Worm (Caenorhabditis elegans) whole organism, late embryonic: ENCODE measurements around the gene fbxa-75.

Experiments used
- C08G9.2 ChIP-seq: sonication (generic microtip); optimal IDR thresholded peaks from 2 replicates; lab custom pipeline; 2016; ENCODE audit warnings: mild to moderate bottlenecking, missing genetic modification characterization, moderate library complexity, missing compliant biosample characterization
- C38D4.7 ChIP-seq: fragments of 200-800 bp; sonication (Bioruptor generic); optimal IDR thresholded peaks from 2 replicates; lab custom pipeline; 2018; ENCODE audit warnings: mild to moderate bottlenecking, missing genetic modification characterization, moderate library complexity, missing compliant biosample characterization
- F13H6.1 ChIP-seq: sonication (generic microtip); optimal IDR thresholded peaks from 2 replicates; lab custom pipeline; 2016; ENCODE audit warnings: missing genetic modification characterization, missing compliant biosample characterization
- K02D7.2 ChIP-seq: sonication (generic microtip); optimal IDR thresholded peaks from 2 replicates; lab custom pipeline; 2017; ENCODE audit warnings: mild to moderate bottlenecking, missing genetic modification characterization, missing compliant biosample characterization
- K09A11.1 ChIP-seq: sonication (generic microtip); optimal IDR thresholded peaks from 2 replicates; lab custom pipeline; 2017; ENCODE audit warnings: antibody characterized with exemption, mild to moderate bottlenecking, missing genetic modification characterization, missing compliant biosample characterization; ENCODE audit not compliant: insufficient read depth
- Y22D7AL.16 ChIP-seq: sonication (generic microtip); optimal IDR thresholded peaks from 2 replicates; lab custom pipeline; 2016; ENCODE audit warnings: missing genetic modification characterization, missing compliant biosample characterization
- ahr-1 ChIP-seq: sonication (generic microtip); optimal IDR thresholded peaks from 2 replicates; lab custom pipeline; 2016; ENCODE audit warnings: missing genetic modification characterization, missing compliant biosample characterization
- ceh-14 ChIP-seq: sonication (generic microtip); optimal IDR thresholded peaks from 2 replicates; lab custom pipeline; 2016; ENCODE audit warnings: missing genotype, missing genetic modification characterization, missing compliant biosample characterization
- ceh-18 ChIP-seq: sonication (generic microtip); optimal IDR thresholded peaks from 2 replicates; lab custom pipeline; 2016; ENCODE audit warnings: missing genetic modification characterization, missing compliant biosample characterization
- ceh-19 ChIP-seq: fragments of 200-800 bp; sonication (Bioruptor generic); optimal IDR thresholded peaks from 2 replicates; lab custom pipeline; 2018; ENCODE audit warnings: mild to moderate bottlenecking, missing genetic modification characterization, missing compliant biosample characterization
- ceh-31 ChIP-seq: sonication (generic microtip); optimal IDR thresholded peaks from 2 replicates; lab custom pipeline; 2016; ENCODE audit warnings: missing genetic modification characterization, missing compliant biosample characterization
- ceh-34 ChIP-seq: sonication (generic microtip); optimal IDR thresholded peaks from 2 replicates; lab custom pipeline; 2016; ENCODE audit warnings: mild to moderate bottlenecking, missing genetic modification characterization, missing compliant biosample characterization
- ceh-6 ChIP-seq: fragments of 200-800 bp; sonication (Bioruptor generic); optimal IDR thresholded peaks from 2 replicates; lab custom pipeline; 2018; ENCODE audit warnings: mild to moderate bottlenecking, missing genetic modification characterization, missing compliant biosample characterization
- che-1 ChIP-seq: sonication (generic microtip); optimal IDR thresholded peaks from 2 replicates; lab custom pipeline; 2016; ENCODE audit warnings: mild to moderate bottlenecking, missing genetic modification characterization, missing compliant biosample characterization
- elt-2 ChIP-seq: sonication (generic microtip); optimal IDR thresholded peaks from 2 replicates; lab custom pipeline; 2016; ENCODE audit warnings: missing genetic modification reagents, missing genetic modification characterization, missing compliant biosample characterization
- elt-4 ChIP-seq: sonication (generic microtip); optimal IDR thresholded peaks from 2 replicates; lab custom pipeline; 2016; ENCODE audit warnings: missing genetic modification characterization, missing compliant biosample characterization
- eyg-1 ChIP-seq: sonication (generic microtip); optimal IDR thresholded peaks from 2 replicates; lab custom pipeline; 2016; ENCODE audit warnings: missing genotype, missing genetic modification characterization, missing compliant biosample characterization
- fkh-10 ChIP-seq: fragments of 150-350 bp; optimal IDR thresholded peaks from 2 replicates; lab custom pipeline; 2014; ENCODE audit warnings: missing biosample characterization, missing genetic modification reagents, missing genetic modification characterization
- fkh-6 ChIP-seq: sonication (generic microtip); optimal IDR thresholded peaks from 2 replicates; lab custom pipeline; 2016; ENCODE audit warnings: missing genetic modification characterization, missing compliant biosample characterization
- gmeb-2 ChIP-seq: sonication (generic microtip); optimal IDR thresholded peaks from 2 replicates; lab custom pipeline; 2016; ENCODE audit warnings: missing genetic modification characterization, inconsistent platforms, missing compliant biosample characterization
- hlh-15 ChIP-seq: sonication (generic microtip); optimal IDR thresholded peaks from 2 replicates; lab custom pipeline; 2016; ENCODE audit warnings: missing genetic modification characterization, missing compliant biosample characterization
- hlh-30 ChIP-seq: sonication (generic microtip); optimal IDR thresholded peaks from 2 replicates; lab custom pipeline; 2017; ENCODE audit warnings: antibody characterized with exemption, missing genetic modification characterization, missing compliant biosample characterization; ENCODE audit not compliant: insufficient read depth
- hlh-6 ChIP-seq: sonication (generic microtip); optimal IDR thresholded peaks from 2 replicates; lab custom pipeline; 2016; ENCODE audit warnings: missing genotype, missing genetic modification characterization, missing compliant biosample characterization
- lin-11 ChIP-seq: fragments of 200-800 bp; sonication (Bioruptor generic); optimal IDR thresholded peaks from 2 replicates; lab custom pipeline; 2018; ENCODE audit warnings: mild to moderate bottlenecking, missing genetic modification characterization, missing compliant biosample characterization
- nfya-1 ChIP-seq: sonication (generic microtip); optimal IDR thresholded peaks from 2 replicates; lab custom pipeline; 2017; ENCODE audit warnings: missing genetic modification characterization, mild to moderate bottlenecking, missing compliant biosample characterization, antibody characterized with exemption, moderate library complexity
- nhr-11 ChIP-seq: fragments of 150-350 bp; optimal IDR thresholded peaks from 2 replicates; lab custom pipeline; 2014; ENCODE audit warnings: missing biosample characterization, missing genetic modification characterization
- nhr-232 ChIP-seq: sonication (generic microtip); optimal IDR thresholded peaks from 2 replicates; lab custom pipeline; 2016; ENCODE audit warnings: missing genetic modification characterization, missing compliant biosample characterization
- npax-4 ChIP-seq: sonication (generic microtip); optimal IDR thresholded peaks from 2 replicates; lab custom pipeline; 2016; ENCODE audit warnings: missing genetic modification characterization, missing compliant biosample characterization
- odd-2 ChIP-seq: sonication (generic microtip); optimal IDR thresholded peaks from 2 replicates; lab custom pipeline; 2017; ENCODE audit warnings: antibody characterized with exemption, mild to moderate bottlenecking, missing genetic modification characterization, missing compliant biosample characterization
- pat-9 ChIP-seq: fragments of 200-800 bp; sonication (Bioruptor generic); optimal IDR thresholded peaks from 2 replicates; lab custom pipeline; 2018; ENCODE audit warnings: mild to moderate bottlenecking, missing genetic modification characterization, moderate library complexity, missing compliant biosample characterization
- pax-1 ChIP-seq: fragments of 150-350 bp; optimal IDR thresholded peaks from 2 replicates; lab custom pipeline; 2014; ENCODE audit warnings: missing biosample characterization, missing genetic modification characterization
- pqm-1 ChIP-seq: sonication (generic microtip); optimal IDR thresholded peaks from 2 replicates; lab custom pipeline; 2016; ENCODE audit warnings: missing genetic modification characterization, missing compliant biosample characterization
- pros-1 ChIP-seq: fragments of 150-350 bp; optimal IDR thresholded peaks from 2 replicates; lab custom pipeline; 2014; ENCODE audit warnings: missing biosample characterization, missing genetic modification reagents, missing genetic modification characterization
- syd-9 ChIP-seq: sonication (generic microtip); optimal IDR thresholded peaks from 2 replicates; lab custom pipeline; 2016; ENCODE audit warnings: mild to moderate bottlenecking, missing genetic modification characterization, moderate library complexity, missing compliant biosample characterization
- ttx-3 ChIP-seq: sonication (generic microtip); optimal IDR thresholded peaks from 2 replicates; lab custom pipeline; 2016; ENCODE audit warnings: missing genetic modification reagents, missing genetic modification characterization, missing compliant biosample characterization
- unc-3 ChIP-seq, 2 experiments: fragments of 200-800 bp in 1 of 2; sonication (Bioruptor generic) in 1 of 2; sonication (generic microtip) in 1 of 2; conservative IDR thresholded peaks in 1 of 2; optimal IDR thresholded peaks in 1 of 2; 2 replicates each; pipeline versions ENCODE4 v1.3.6 to Lab custom; 2016 to 2022; ENCODE audit warnings: missing compliant biosample characterization in 2 of 2, missing genetic modification characterization in 2 of 2, missing genetic modification reagents in 1 of 2
- zip-5 ChIP-seq: sonication (generic microtip); optimal IDR thresholded peaks from 2 replicates; lab custom pipeline; 2016; ENCODE audit warnings: missing genetic modification characterization, missing compliant biosample characterization

fbxa-75 gene

ce11 chrIII:1342488-1342887, 39.0 kb downstream of the fbxa-75 start, which contains the start of gene fbxa-26:
fbxa-26 (minus strand) TSS chrIII:1342522.
- TF ChIP-seq zip-5 (tag; lab: Kevin White, UChicago): no peak
- no peak for TF ChIP-seq ceh-19
- TF ChIP-seq pat-9 (tag; lab: Kevin White, UChicago): no peak
- no peak for TF ChIP-seq ahr-1
- no peak for TF ChIP-seq npax-4 (tag; lab: Kevin White, UChicago)
- TF ChIP-seq C38D4.7: no peak
- TF ChIP-seq elt-4 (tag; lab: Kevin White, UChicago): no peak
- TF ChIP-seq nhr-11 (tag; lab: Kevin White, UChicago): no peak
- no peak for TF ChIP-seq hlh-6 (tag; lab: Kevin White, UChicago)
- TF ChIP-seq C08G9.2: no peak
- no peak for TF ChIP-seq nhr-232 (tag; lab: Kevin White, UChicago)
- no peak for TF ChIP-seq K02D7.2 (tag; lab: Kevin White, UChicago)
- no peak for TF ChIP-seq ceh-34 (tag; lab: Kevin White, UChicago)
- TF ChIP-seq pqm-1 (tag; lab: Kevin White, UChicago): no peak
- TF ChIP-seq elt-2: no peak
- TF ChIP-seq K09A11.1 (tag; lab: Kevin White, UChicago): no peak
- no peak for TF ChIP-seq syd-9 (tag; lab: Kevin White, UChicago)

ce11 chrIII:1342919-1343419, 39.5 kb downstream of the fbxa-75 start, which contains the start of gene fbxa-27:
fbxa-27 (plus strand) TSS chrIII:1342969.
- no peak for TF ChIP-seq fkh-6 (tag; lab: Kevin White, UChicago)
- no peak for TF ChIP-seq pat-9 (tag; lab: Kevin White, UChicago)
- TF ChIP-seq lin-11: no peak
- TF ChIP-seq hlh-15 (tag; lab: Kevin White, UChicago): no peak
- no peak for TF ChIP-seq Y22D7AL.16
- no peak for TF ChIP-seq odd-2 (tag; lab: Kevin White, UChicago)
- TF ChIP-seq nfya-1: no peak
- TF ChIP-seq ttx-3: no peak
- no peak for TF ChIP-seq ceh-18 (tag; lab: Kevin White, UChicago)
- no peak for TF ChIP-seq K02D7.2 (tag; lab: Kevin White, UChicago)
- no peak for TF ChIP-seq hlh-30 (tag; lab: Kevin White, UChicago)
- no peak for TF ChIP-seq ceh-14 (tag; lab: Kevin White, UChicago)
- no peak for TF ChIP-seq F13H6.1 (tag; lab: Kevin White, UChicago)
- TF ChIP-seq pros-1 (tag; lab: Kevin White, UChicago): no peak

- TF ChIP-seq fkh-10 (no peak), gmeb-2 (no peak), unc-3 (GFP tag; conservative IDR thresholded peaks at IDR 0.05; lab: Robert Waterston, UW) (no peak), unc-3 (tag; optimal IDR thresholded peaks at IDR 0.05; lab: Kevin White, UChicago) (no peak), hlh-15 (tag; lab: Kevin White, UChicago) (no peak), eyg-1 (tag; lab: Kevin White, UChicago) (no peak), pros-1 (tag; lab: Kevin White, UChicago) (no peak), ceh-18 (tag; lab: Kevin White, UChicago) (no peak), che-1 (tag; lab: Kevin White, UChicago) (no peak), nhr-11 (tag; lab: Kevin White, UChicago) (no peak), ceh-19 (no peak), pqm-1 (tag; lab: Kevin White, UChicago) (no peak), ahr-1 (no peak), pax-1 (tag; lab: Kevin White, UChicago) (no peak), ceh-31 (tag; lab: Kevin White, UChicago) (no peak), ceh-6 (GFP tag; lab: Kevin White, UChicago) (no peak), hlh-6 (tag; lab: Kevin White, UChicago) (no peak)
Measured at ce11 chrIII:1345694-1346093, 42.2 kb downstream of the fbxa-75 start, which contains the start of gene Y82E9BL.6. Y82E9BL.6 (minus strand) TSS chrIII:1345794.
